Worm (Caenorhabditis elegans): ENCODE results near the gene F21C10.4.

DNA sequence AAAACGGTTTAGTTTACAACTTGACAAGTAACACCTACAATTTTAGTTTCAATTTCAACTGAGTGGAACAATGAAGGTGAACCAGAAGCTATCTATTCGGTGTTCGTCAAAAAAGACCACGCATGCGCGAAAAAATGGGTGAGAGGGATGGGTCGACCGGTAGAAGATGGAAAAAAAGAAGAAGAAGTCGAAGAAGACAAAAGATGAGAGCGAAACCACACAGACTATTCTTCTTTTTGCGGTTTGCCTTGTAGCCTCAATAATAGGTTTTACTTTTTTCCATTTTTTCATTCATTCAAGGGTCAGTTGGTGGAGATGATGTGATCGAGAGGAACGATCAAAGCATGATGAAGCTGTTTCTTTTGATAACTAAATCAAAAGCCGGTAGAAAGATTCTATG lies 44.1 kb upstream of the F21C10.4 start:
- no peak for TF ChIP-seq snpc-4 (tag; optimal IDR thresholded peaks at IDR 0.05)
- no peak for TF ChIP-seq nhr-76 (tag; optimal IDR thresholded peaks at IDR 0.05)
- no peak for TF ChIP-seq mep-1 (tag; optimal IDR thresholded peaks at IDR 0.05)
- TF ChIP-seq nhr-237 (tag; optimal IDR thresholded peaks at IDR 0.05) = no peak
- TF ChIP-seq ces-1 (GFP tag; optimal IDR thresholded peaks at IDR 0.05) = no peak
- TF ChIP-seq elt-1 (tag; optimal IDR thresholded peaks at IDR 0.05; ENCODE audit: borderline replicate concordance, insufficient read depth) = no peak
